Worm (Caenorhabditis elegans) whole organism, late embryonic: ENCODE data around the gene F19H8.2.

Experiments used
- C08G9.2 ChIP-seq: sonication (generic microtip); optimal IDR thresholded peaks from 2 replicates; lab custom pipeline; 2016; ENCODE audit warnings: mild to moderate bottlenecking, missing genetic modification characterization, moderate library complexity, missing compliant biosample characterization
- ceh-2 ChIP-seq: sonication (generic microtip); optimal IDR thresholded peaks from 2 replicates; lab custom pipeline; 2016; ENCODE audit warnings: missing genotype, missing genetic modification characterization, missing compliant biosample characterization
- dmd-4 ChIP-seq: sonication (generic microtip); optimal IDR thresholded peaks from 2 replicates; lab custom pipeline; 2016; ENCODE audit warnings: borderline replicate concordance, missing genetic modification characterization, missing compliant biosample characterization
- lim-6 ChIP-seq: sonication (generic microtip); optimal IDR thresholded peaks from 2 replicates; lab custom pipeline; 2016; ENCODE audit warnings: missing genetic modification characterization, missing compliant biosample characterization
- sox-4 ChIP-seq: sonication (generic microtip); optimal IDR thresholded peaks from 2 replicates; lab custom pipeline; 2017; ENCODE audit warnings: mild to moderate bottlenecking, missing genetic modification characterization, inconsistent platforms, missing compliant biosample characterization
- tbx-2 ChIP-seq: sonication (generic microtip); optimal IDR thresholded peaks from 2 replicates; lab custom pipeline; 2016; ENCODE audit warnings: missing genetic modification characterization, missing compliant biosample characterization

ce11 chrII:14599284-14599862 lies 6.3 kb downstream of the F19H8.2 start:
- TF ChIP-seq tbx-2: no peak
- TF ChIP-seq lim-6 (tag; lab: Kevin White, UChicago): no peak
- no peak for TF ChIP-seq ceh-2
- TF ChIP-seq C08G9.2 (tag; lab: Kevin White, UChicago): no peak
- TF ChIP-seq dmd-4 (tag; lab: Kevin White, UChicago): no peak
- no peak for TF ChIP-seq sox-4
